Worm (Caenorhabditis elegans) whole organism, L2 larva: Measurements from ENCODE around the gene pvf-1.

Source experiments
- F13H6.1 ChIP-seq: sonication (generic microtip); optimal IDR thresholded peaks from 2 replicates; lab custom pipeline; 2016; ENCODE audit warnings: missing genetic modification characterization, missing compliant biosample characterization
- nhr-25 ChIP-seq: fragments of 150-350 bp; sonication (generic microtip); optimal IDR thresholded peaks from 3 replicates; lab custom pipeline; 2014; ENCODE audit warnings: missing biosample characterization, missing genetic modification characterization

- TF ChIP-seq nhr-25 (tag; lab: Kevin White, UChicago) (no peak), F13H6.1 (no peak)
These were observed 31.0 kb upstream of the pvf-1 start, which contains the start of gene hlh-33 for ce11 chrIII:1855092-1855491.
